Worm (Caenorhabditis elegans): ENCODE measurements around the gene C42C1.8.

DNA sequence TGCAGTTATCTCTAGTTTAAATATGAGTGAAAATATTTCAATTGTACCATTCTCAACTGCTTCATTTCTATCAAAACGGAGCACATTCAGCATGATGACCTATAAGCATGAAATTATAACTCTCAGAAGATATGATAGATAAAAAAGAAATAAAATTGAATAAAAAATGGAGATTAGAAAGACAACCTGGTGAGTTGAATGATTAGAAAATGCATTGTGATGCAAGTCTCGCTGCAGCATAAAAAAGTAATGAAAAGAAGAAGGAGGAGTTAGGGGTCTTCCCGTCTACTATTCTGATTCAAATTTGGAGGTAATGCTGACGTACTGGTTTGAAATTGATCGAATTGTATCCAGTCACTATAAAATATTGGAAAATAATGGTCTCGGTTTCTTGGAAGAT lies 46.1 kb upstream of the C42C1.8 start, which contains the start of gene sre-15:
- TF ChIP-seq snpc-4 (tag; optimal IDR thresholded peaks at IDR 0.05), result no peak
- TF ChIP-seq mls-2 (tag; optimal IDR thresholded peaks at IDR 0.05), result no peak
- no peak for TF ChIP-seq nhr-76 (tag; optimal IDR thresholded peaks at IDR 0.05)
- TF ChIP-seq lin-32 (GFP tag; optimal IDR thresholded peaks at IDR 0.05), result no peak
- TF ChIP-seq unc-62 (GFP tag; optimal IDR thresholded peaks at IDR 0.05), result no peak
- no peak for TF ChIP-seq sptf-1 (tag; optimal IDR thresholded peaks at IDR 0.05)
- no peak for TF ChIP-seq ztf-11 (tag; optimal IDR thresholded peaks at IDR 0.05)
- no peak for TF ChIP-seq pha-4 (tag; optimal IDR thresholded peaks at IDR 0.05)
- TF ChIP-seq lsy-2 (tag; optimal IDR thresholded peaks at IDR 0.05), result no peak
